Worm (Caenorhabditis elegans) whole organism, midembryonic: ENCODE measurements around the gene hil-4.

Experiments
- T22C8.4 ChIP-seq: fragments of 200-800 bp; sonication (Bioruptor generic); IDR thresholded peaks from 2 replicates; pipeline ENCODE4 v1.3.6; 2022; ENCODE audit warnings: missing genetic modification characterization, missing compliant biosample characterization
- cog-1 ChIP-seq: sonication (generic microtip); optimal IDR thresholded peaks from 2 replicates; lab custom pipeline; 2016; ENCODE audit warnings: missing genetic modification characterization, missing compliant biosample characterization
- flt-1 ChIP-seq: fragments of 200-800 bp; sonication (Bioruptor generic); IDR thresholded peaks from 2 replicates; pipeline ENCODE4 v1.3.6; 2022; ENCODE audit warnings: missing genetic modification characterization, missing compliant biosample characterization
- klf-2 ChIP-seq: fragments of 200-800 bp; sonication (Bioruptor generic); conservative IDR thresholded peaks from 2 replicates; pipeline ENCODE4 v1.3.6; 2022; ENCODE audit warnings: missing genetic modification reagents, missing genetic modification characterization, missing compliant biosample characterization
- med-1 ChIP-seq: sonication (generic microtip); optimal IDR thresholded peaks from 2 replicates; lab custom pipeline; 2017; ENCODE audit warnings: missing genetic modification characterization, mild to moderate bottlenecking, missing compliant biosample characterization, antibody characterized with exemption, missing genetic modification reagents; ENCODE audit not compliant: insufficient read depth
- ref-1 ChIP-seq: fragments of 200-800 bp; sonication (Bioruptor generic); conservative IDR thresholded peaks from 2 replicates; pipeline ENCODE4 v1.3.6; 2022; ENCODE audit warnings: missing genetic modification reagents, missing genetic modification characterization, missing compliant biosample characterization
- tab-1 ChIP-seq: fragments of 200-800 bp; sonication (Bioruptor generic); IDR thresholded peaks from 2 replicates; pipeline ENCODE4 v1.3.6; 2022; ENCODE audit warnings: missing genetic modification characterization, missing compliant biosample characterization

DNA sequence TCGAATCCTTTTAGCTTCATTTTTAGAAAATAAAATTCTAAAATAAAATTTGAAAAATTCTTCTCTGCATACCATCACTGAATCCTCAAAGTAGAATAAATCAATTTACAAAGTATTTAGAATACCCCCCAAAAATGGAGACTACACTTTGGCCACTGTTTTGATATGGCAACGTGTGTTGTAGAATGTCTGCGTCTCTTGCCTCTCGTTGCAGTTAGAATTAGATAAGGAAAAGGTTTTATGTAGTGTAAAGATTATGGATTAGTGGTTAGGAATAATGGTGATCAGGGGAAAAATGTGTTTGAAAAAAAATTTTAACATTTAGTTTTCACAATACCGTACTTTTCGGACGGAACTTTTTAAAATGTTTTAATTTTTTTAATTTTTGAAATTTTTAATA is 34.1 kb upstream of the hil-4 start, which contains the start of gene prx-6:
- TF ChIP-seq klf-2 (no peak), flt-1 (GFP tag; lab: Robert Waterston, UW) (no peak), cog-1 (tag; lab: Kevin White, UChicago) (no peak), ref-1 (no peak), tab-1 (GFP tag; lab: Robert Waterston, UW) (no peak), med-1 (no peak), T22C8.4 (no peak)
